Worm (Caenorhabditis elegans): ENCODE measurements around the gene C23H5.12.

Gene C23H5.12

ce11 chrIV:2162256-2162655 lies 29.0 kb downstream of the C23H5.12 start:
- no peak for TF ChIP-seq hnd-1 (tag; optimal IDR thresholded peaks at IDR 0.05)
- no peak for TF ChIP-seq hmbx-1 (tag; optimal IDR thresholded peaks at IDR 0.05)
- TF ChIP-seq tbx-11 (GFP tag; IDR thresholded peaks at IDR 0.05): no peak
- no peak for TF ChIP-seq ama-1 (optimal IDR thresholded peaks at IDR 0.05)
- TF ChIP-seq aly-1 (tag; optimal IDR thresholded peaks at IDR 0.05): no peak
- TF ChIP-seq tra-4 (tag; optimal IDR thresholded peaks at IDR 0.05): no peak
- TF ChIP-seq B0310.2 (tag; optimal IDR thresholded peaks at IDR 0.05): no peak
- TF ChIP-seq flt-1 (GFP tag; IDR thresholded peaks at IDR 0.05): no peak
- no peak for TF ChIP-seq ets-7 (tag; optimal IDR thresholded peaks at IDR 0.05)
- no peak for TF ChIP-seq hmg-4 (GFP tag; optimal IDR thresholded peaks at IDR 0.05)
- TF ChIP-seq ceh-13 (GFP tag; optimal IDR thresholded peaks at IDR 0.05): no peak
- TF ChIP-seq scrt-1 (GFP tag; IDR thresholded peaks at IDR 0.05): no peak
- TF ChIP-seq F13C5.2 (tag; optimal IDR thresholded peaks at IDR 0.05): no peak
- TF ChIP-seq pes-1 (GFP tag; IDR thresholded peaks at IDR 0.05): no peak
- no peak for TF ChIP-seq sea-1 (GFP tag; conservative IDR thresholded peaks at IDR 0.05)
- TF ChIP-seq ceh-36 (tag; optimal IDR thresholded peaks at IDR 0.05): no peak

ce11 chrIV:2168514-2168913 lies 35.2 kb downstream of the C23H5.12 start, which contains the start of gene C54E4.4:
Gene C54E4.4, minus strand, starts transcription at chrIV:2168614.
- TF ChIP-seq ceh-36 (tag; optimal IDR thresholded peaks at IDR 0.05) (no peak), hmbx-1 (tag; optimal IDR thresholded peaks at IDR 0.05) (no peak)

ce11 chrIV:2170332-2170731 lies 37.1 kb downstream of the C23H5.12 start:
- TF ChIP-seq B0310.2 (tag; optimal IDR thresholded peaks at IDR 0.05) (no peak), hnd-1 (tag; optimal IDR thresholded peaks at IDR 0.05) (no peak)

ce11 chrIV:2172880-2173279 lies 39.6 kb downstream of the C23H5.12 start:
- TF ChIP-seq hmg-4 (GFP tag; optimal IDR thresholded peaks at IDR 0.05) (no peak), ceh-13 (GFP tag; optimal IDR thresholded peaks at IDR 0.05) (no peak), F13C5.2 (tag; optimal IDR thresholded peaks at IDR 0.05) (no peak), tbx-37 (GFP tag; conservative IDR thresholded peaks at IDR 0.05) (no peak), tra-4 (tag; optimal IDR thresholded peaks at IDR 0.05) (no peak), pes-1 (GFP tag; IDR thresholded peaks at IDR 0.05) (no peak), hnd-1 (tag; optimal IDR thresholded peaks at IDR 0.05) (no peak), B0310.2 (tag; optimal IDR thresholded peaks at IDR 0.05) (no peak), tbx-11 (GFP tag; IDR thresholded peaks at IDR 0.05) (no peak), ama-1 (optimal IDR thresholded peaks at IDR 0.05) (no peak), ets-7 (tag; optimal IDR thresholded peaks at IDR 0.05) (no peak), sea-1 (GFP tag; conservative IDR thresholded peaks at IDR 0.05) (no peak), aly-1 (tag; optimal IDR thresholded peaks at IDR 0.05) (no peak), flt-1 (GFP tag; IDR thresholded peaks at IDR 0.05) (no peak), ceh-36 (tag; optimal IDR thresholded peaks at IDR 0.05) (no peak), scrt-1 (GFP tag; IDR thresholded peaks at IDR 0.05) (no peak), hmbx-1 (tag; optimal IDR thresholded peaks at IDR 0.05) (no peak)

ce11 chrIV:2175291-2175690 lies 42.0 kb downstream of the C23H5.12 start, which contains the start of gene C54E4.1:
Gene C54E4.1, plus strand, starts transcription at chrIV:2175591.
- TF ChIP-seq ceh-36 (tag; optimal IDR thresholded peaks at IDR 0.05) (no peak), ets-7 (tag; optimal IDR thresholded peaks at IDR 0.05) (no peak), ama-1 (optimal IDR thresholded peaks at IDR 0.05) (no peak), F13C5.2 (tag; optimal IDR thresholded peaks at IDR 0.05) (no peak), aly-1 (tag; optimal IDR thresholded peaks at IDR 0.05) (no peak), tbx-37 (GFP tag; conservative IDR thresholded peaks at IDR 0.05) (no peak), hmbx-1 (tag; optimal IDR thresholded peaks at IDR 0.05) (no peak), tbx-11 (GFP tag; IDR thresholded peaks at IDR 0.05) (no peak), tra-4 (tag; optimal IDR thresholded peaks at IDR 0.05) (no peak), hmg-4 (GFP tag; optimal IDR thresholded peaks at IDR 0.05) (no peak), flt-1 (GFP tag; IDR thresholded peaks at IDR 0.05) (no peak), B0310.2 (tag; optimal IDR thresholded peaks at IDR 0.05) (no peak), ceh-13 (GFP tag; optimal IDR thresholded peaks at IDR 0.05) (no peak), hnd-1 (tag; optimal IDR thresholded peaks at IDR 0.05) (no peak), scrt-1 (GFP tag; IDR thresholded peaks at IDR 0.05) (no peak), sea-1 (GFP tag; conservative IDR thresholded peaks at IDR 0.05) (no peak)

ce11 chrIV:2177545-2177944 lies 44.3 kb downstream of the C23H5.12 start, which contains the start of gene hrpu-2:
Gene hrpu-2, plus strand, starts transcription at chrIV:2177896.
- TF ChIP-seq tbx-11 (GFP tag; IDR thresholded peaks at IDR 0.05) (no peak), F13C5.2 (tag; optimal IDR thresholded peaks at IDR 0.05) (peak; percentile 64), hnd-1 (tag; optimal IDR thresholded peaks at IDR 0.05) (no peak), hmg-4 (GFP tag; optimal IDR thresholded peaks at IDR 0.05) (no peak)
